Fruit fly (Drosophila melanogaster) whole organism, embryonic: ENCODE measurements around the gene CG14459.

Source experiments
- CG14860 ChIP-seq: fragments of 200-800 bp; sonication (Bioruptor generic); IDR thresholded peaks from 3 replicates; pipeline ENCODE4 v1.3.6; 2022; ENCODE audit warnings: missing biosample characterization, missing genetic modification characterization; ENCODE audit not compliant: partially characterized antibody
- CG16779 ChIP-seq: fragments of 200-800 bp; sonication (Bioruptor generic); IDR thresholded peaks from 2 replicates; pipeline ENCODE4 v1.3.6; 2022; ENCODE audit warnings: missing biosample characterization, missing genetic modification characterization
- CG1832 ChIP-seq: fragments of 200-800 bp; sonication (Bioruptor generic); optimal IDR thresholded peaks from 2 replicates; lab custom pipeline; 2017; ENCODE audit warnings: missing biosample characterization, mild to moderate bottlenecking, missing genetic modification characterization, inconsistent platforms
- CG3281 ChIP-seq: fragments of 200-800 bp; sonication (Bioruptor generic); optimal IDR thresholded peaks from 3 replicates; lab custom pipeline; 2017; ENCODE audit warnings: missing biosample characterization, mild to moderate bottlenecking, missing genetic modification characterization
- CG3726 ChIP-seq: fragments of 200-800 bp; sonication (Bioruptor generic); IDR thresholded peaks from 3 replicates; pipeline ENCODE4, ENCODE4 v1.3.6; 2022; ENCODE audit warnings: missing biosample characterization, missing genetic modification characterization
- CG4282 ChIP-seq: fragments of 200-800 bp; sonication (Bioruptor generic); optimal IDR thresholded peaks from 2 replicates; lab custom pipeline; 2016; ENCODE audit warnings: missing biosample characterization, missing genetic modification characterization
- CG8281 ChIP-seq: fragments of 200-800 bp; sonication (Bioruptor generic); optimal IDR thresholded peaks from 2 replicates; lab custom pipeline; 2018; ENCODE audit warnings: missing biosample characterization, mild to moderate bottlenecking, missing genetic modification characterization, moderate library complexity
- Dfd ChIP-seq, 2 experiments: fragments of >200 bp; optimal IDR thresholded peaks; 2 replicates each; lab custom pipeline; 2017; ENCODE audit warnings: missing biosample characterization in 2 of 2, missing genetic modification characterization in 2 of 2
- Dp ChIP-seq: fragments of 200-800 bp; sonication (Bioruptor generic); optimal IDR thresholded peaks from 2 replicates; lab custom pipeline; 2018; ENCODE audit warnings: missing biosample characterization, mild to moderate bottlenecking, missing genetic modification characterization, moderate library complexity
- HLH3B ChIP-seq: fragments of 200-800 bp; sonication (Bioruptor generic); IDR thresholded peaks from 2 replicates; pipeline ENCODE4 v1.3.6; 2022; ENCODE audit warnings: missing biosample characterization, missing genetic modification characterization
- PHDP ChIP-seq: fragments of 200-800 bp; sonication (Bioruptor generic); optimal IDR thresholded peaks from 3 replicates; lab custom pipeline; 2018; ENCODE audit warnings: missing biosample characterization, mild to moderate bottlenecking, missing genetic modification characterization, moderate library complexity
- disco-r ChIP-seq: fragments of 200-800 bp; sonication (Bioruptor generic); optimal IDR thresholded peaks from 2 replicates; lab custom pipeline; 2016; ENCODE audit warnings: missing biosample characterization, missing genetic modification characterization
- sc ChIP-seq, 3 experiments: fragments of >200 bp in 2 of 3; fragments of 200-800 bp in 1 of 3; sonication (Bioruptor generic) in 1 of 3; optimal IDR thresholded peaks; 2 replicates in 2 of 3; 3 replicates in 1 of 3; lab custom pipeline; 2017; ENCODE audit warnings: mild to moderate bottlenecking in 1 of 3, missing biosample characterization in 1 of 3, missing genetic modification characterization in 1 of 3, missing genetic modification reagents in 1 of 3

dm6 chr3L:22670174-22670573, 32.5 kb upstream of the CG14459 start:
- no peak for TF ChIP-seq CG16779
- no peak for TF ChIP-seq CG3281 (GFP tag; lab: Kevin White, UChicago)
- TF ChIP-seq sc (optimal IDR thresholded peaks at IDR 0.05; lab: Kevin White, UChicago), result no peak
- no peak for TF ChIP-seq sc (GFP tag; optimal IDR thresholded peaks at IDR 0.05; lab: Kevin White, UChicago)
- no peak for TF ChIP-seq disco-r
- no peak for TF ChIP-seq Dfd (GFP tag; optimal IDR thresholded peaks at IDR 0.05; lab: Kevin White, UChicago)
- TF ChIP-seq CG8281 (tag; lab: Kevin White, UChicago), result no peak
- TF ChIP-seq CG1832 (GFP tag; lab: Kevin White, UChicago), result no peak
- TF ChIP-seq CG3726 (GFP tag; lab: Robert Waterston, UW), result no peak
- no peak for TF ChIP-seq CG14860
- TF ChIP-seq HLH3B, result no peak
- no peak for TF ChIP-seq PHDP (tag; lab: Kevin White, UChicago)
- TF ChIP-seq Dp (GFP tag; lab: Kevin White, UChicago), result no peak
- no peak for TF ChIP-seq CG4282
